Fruit fly (Drosophila melanogaster): ENCODE measurements around the gene CG6659.

dm6 chrX:18630990-18631389 is 26.1 kb downstream of the CG6659 start:
- TF ChIP-seq Hr96 (GFP tag; optimal IDR thresholded peaks at IDR 0.05) (no peak), CG14711 (tag; optimal IDR thresholded peaks at IDR 0.05) (no peak), CG33017 (tag; optimal IDR thresholded peaks at IDR 0.05) (no peak), CG11617 (GFP tag; optimal IDR thresholded peaks at IDR 0.05) (no peak), kay (GFP tag; ENCODE audit: borderline replicate concordance) (no peak), Clk (GFP tag; optimal IDR thresholded peaks at IDR 0.05) (no peak), cic (GFP tag; optimal IDR thresholded peaks at IDR 0.05) (no peak), ovo (GFP tag; optimal IDR thresholded peaks at IDR 0.05) (no peak), tj (GFP tag; optimal IDR thresholded peaks at IDR 0.05) (no peak), CG5204 (GFP tag; optimal IDR thresholded peaks at IDR 0.05) (no peak)

Measured in whole organism, adult.